Worm (Caenorhabditis elegans): ENCODE measurements around the gene F48F7.5.
A peak's percentile ranks its signal among the peaks of the same experiment; 100 is the strongest.

F48F7.5 gene

DNA sequence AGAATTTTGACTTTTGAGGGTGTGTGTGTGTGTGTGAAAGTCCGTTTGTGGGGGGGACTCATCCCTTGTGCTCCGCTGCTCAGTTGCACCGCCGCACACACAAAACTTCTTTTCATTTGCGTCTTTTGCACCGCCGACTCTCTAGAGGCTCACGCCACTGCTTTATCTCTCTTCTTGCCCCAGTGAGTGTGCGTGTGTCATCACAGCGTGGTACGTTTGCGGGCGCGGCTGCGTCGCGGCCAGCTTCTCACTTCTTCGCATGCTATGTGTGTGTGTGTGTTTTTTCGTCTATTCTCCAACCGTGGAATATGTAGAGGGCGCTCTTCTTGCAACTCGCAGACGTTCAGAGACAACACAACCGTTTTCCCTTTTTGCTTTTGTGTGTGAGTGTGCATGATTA, 29.9 kb upstream of the F48F7.5 start (continued):
- TF ChIP-seq hlh-11 (tag; optimal IDR thresholded peaks at IDR 0.05) (peak; percentile 71), ces-1 (GFP tag; optimal IDR thresholded peaks at IDR 0.05) (no peak), ztf-11 (tag; optimal IDR thresholded peaks at IDR 0.05) (no peak), nhr-76 (tag; optimal IDR thresholded peaks at IDR 0.05) (no peak), ztf-7 (tag; optimal IDR thresholded peaks at IDR 0.05) (no peak), ceh-44 (GFP tag; IDR thresholded peaks at IDR 0.05) (0 out of 2 replicates have a peak, but pooled peaks have one; percentile 33), arid-1 (GFP tag; conservative IDR thresholded peaks at IDR 0.05) (0 out of 2 replicates have a peak, but pooled peaks have one; percentile 31), nhr-102 (tag; optimal IDR thresholded peaks at IDR 0.05) (no peak), ceh-82 (tag; optimal IDR thresholded peaks at IDR 0.05) (no peak), dve-1 (tag; optimal IDR thresholded peaks at IDR 0.05; ENCODE audit: insufficient read depth) (peak; percentile 45), zfp-2 (tag; optimal IDR thresholded peaks at IDR 0.05) (no peak), vab-7 (GFP tag; IDR thresholded peaks at IDR 0.05) (peak; percentile 35; the same call in 1 of the 2 replicates), spr-1 (tag; optimal IDR thresholded peaks at IDR 0.05) (no peak), daf-8 (GFP tag; IDR thresholded peaks at IDR 0.05) (no peak), hif-1 (tag; optimal IDR thresholded peaks at IDR 0.05) (peak in 1 of 2 experiments; percentile 70), nhr-28 (tag; optimal IDR thresholded peaks at IDR 0.05) (peak; percentile 39), F37D6.2 (tag; optimal IDR thresholded peaks at IDR 0.05) (peak; percentile 69), madf-9 (GFP tag; conservative IDR thresholded peaks at IDR 0.05) (peak; percentile 40; the same call in 1 of the 2 replicates), dpl-1 (GFP tag; optimal IDR thresholded peaks at IDR 0.05) (peak; percentile 0), daf-16 (GFP tag; optimal IDR thresholded peaks at IDR 0.05) (no peak), daf-16 (tag; optimal IDR thresholded peaks at IDR 0.05) (peak; percentile 25), ceh-20 (GFP tag; IDR thresholded peaks at IDR 0.05) (peak; percentile 74), saeg-2 (GFP tag; IDR thresholded peaks at IDR 0.05) (0 out of 2 replicates have a peak, but pooled peaks have one; percentile 45), Y5F2A.4 (GFP tag; optimal IDR thresholded peaks at IDR 0.05) (no peak), unc-39 (tag; optimal IDR thresholded peaks at IDR 0.05) (no peak), F10B5.3 (tag; optimal IDR thresholded peaks at IDR 0.05) (peak; percentile 2), R02D3.7 (tag; optimal IDR thresholded peaks at IDR 0.05) (no peak), daf-12 (tag; optimal IDR thresholded peaks at IDR 0.05) (no peak), F26F4.8 (GFP tag; conservative IDR thresholded peaks at IDR 0.05) (no peak), lin-13 (GFP tag; optimal IDR thresholded peaks at IDR 0.05) (peak; percentile 47), pha-4 (GFP tag; IDR thresholded peaks at IDR 0.05) (peak; percentile 36; the same call in 1 of the 2 replicates), pha-4 (tag; optimal IDR thresholded peaks at IDR 0.05) (no peak), snpc-1.2 (GFP tag; IDR thresholded peaks at IDR 0.05) (no peak), sdz-12 (GFP tag; optimal IDR thresholded peaks at IDR 0.05) (no peak), rbr-2 (tag; optimal IDR thresholded peaks at IDR 0.05) (peak; percentile 83), set-16 (GFP tag; IDR thresholded peaks at IDR 0.05) (peak; percentile 64), nhr-237 (tag; optimal IDR thresholded peaks at IDR 0.05) (no peak), mxl-2 (GFP tag; conservative IDR thresholded peaks at IDR 0.05) (no peak), zfp-3 (GFP tag; conservative IDR thresholded peaks at IDR 0.05) (no peak), lin-1 (GFP tag; IDR thresholded peaks at IDR 0.05) (no peak), Y75B8A.6 (GFP tag; IDR thresholded peaks at IDR 0.05) (no peak), mdt-29 (GFP tag; IDR thresholded peaks at IDR 0.05) (no peak), mep-1 (tag; optimal IDR thresholded peaks at IDR 0.05) (peak; percentile 73), attf-4 (tag; optimal IDR thresholded peaks at IDR 0.05) (no peak), snpc-4 (tag; optimal IDR thresholded peaks at IDR 0.05) (peak; percentile 57), cey-2 (tag; optimal IDR thresholded peaks at IDR 0.05; ENCODE audit: borderline replicate concordance, insufficient read depth) (no peak), lin-38 (GFP tag; IDR thresholded peaks at IDR 0.05) (no peak), hlh-30 (tag; optimal IDR thresholded peaks at IDR 0.05; ENCODE audit: insufficient read depth) (peak; percentile 85), nhr-25 (tag; optimal IDR thresholded peaks at IDR 0.05; ENCODE audit: borderline replicate concordance, insufficient read depth) (no peak), ZK337.2 (GFP tag; IDR thresholded peaks at IDR 0.05) (no peak; the same call in 1 of the 2 replicates), ama-1 (optimal IDR thresholded peaks at IDR 0.05) (no peak)
